Worm (Caenorhabditis elegans): ENCODE results near the gene mcm-5.
A peak's percentile ranks its signal among the peaks of the same experiment; 100 is the strongest.

The mcm-5 gene

DNA sequence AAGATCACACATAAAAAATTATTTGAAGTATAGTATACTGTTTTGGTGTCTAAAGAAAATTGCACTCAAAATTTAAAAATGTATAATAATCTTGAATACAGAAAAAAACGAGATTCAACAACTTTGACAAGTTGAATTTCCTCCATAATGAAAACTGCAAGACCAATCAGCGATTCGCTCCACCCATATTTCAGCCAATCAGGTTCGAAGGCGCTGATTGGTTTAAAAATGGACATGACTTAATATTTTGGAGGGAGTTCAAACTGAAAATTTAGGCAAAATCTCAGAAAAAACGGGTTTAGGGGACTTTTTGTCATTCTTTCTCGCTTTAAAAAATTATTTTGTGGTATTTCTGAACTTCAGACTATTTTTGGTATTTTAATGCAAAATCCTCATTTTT is 15.4 kb downstream of the mcm-5 start:
- TF ChIP-seq sup-37 (GFP tag; optimal IDR thresholded peaks at IDR 0.05) (no peak), xbp-1 (tag; optimal IDR thresholded peaks at IDR 0.05) (peak; percentile 47), grh-1 (GFP tag; IDR thresholded peaks at IDR 0.05) (no peak), swsn-7 (tag; optimal IDR thresholded peaks at IDR 0.05) (no peak), C04F5.9 (tag; optimal IDR thresholded peaks at IDR 0.05) (no peak), ceh-90 (tag; optimal IDR thresholded peaks at IDR 0.05) (no peak), dpl-1 (GFP tag; optimal IDR thresholded peaks at IDR 0.05) (peak; percentile 14 to 55 (median 50)), nhr-85 (tag) (peak; percentile 31), lsy-2 (tag; optimal IDR thresholded peaks at IDR 0.05) (peak in 1 of 2 experiments; percentile 14), efl-1 (optimal IDR thresholded peaks at IDR 0.05) (peak in 1 of 2 experiments; percentile 38), efl-1 (GFP tag; optimal IDR thresholded peaks at IDR 0.05 in 1 of 2) (peak; percentile 54 to 96)

ce11 chrIII:4274524-4274923 is 16.5 kb downstream of the mcm-5 start:
- TF ChIP-seq tlp-1 (tag; optimal IDR thresholded peaks at IDR 0.05): no peak
- no peak for TF ChIP-seq fos-1 (tag; optimal IDR thresholded peaks at IDR 0.05)
- no peak for TF ChIP-seq nhr-84 (tag; optimal IDR thresholded peaks at IDR 0.05)
- TF ChIP-seq efl-1 (optimal IDR thresholded peaks at IDR 0.05): no peak
- TF ChIP-seq efl-1 (GFP tag; optimal IDR thresholded peaks at IDR 0.05 in 1 of 2): peak in 1 of 2 experiments; percentile 49
- TF ChIP-seq hlh-17 (GFP tag; optimal IDR thresholded peaks at IDR 0.05; ENCODE audit: borderline replicate concordance): no peak
- no peak for TF ChIP-seq sptf-1 (tag; optimal IDR thresholded peaks at IDR 0.05)
- TF ChIP-seq lin-14 (GFP tag; optimal IDR thresholded peaks at IDR 0.05): peak; percentile 12
- TF ChIP-seq ceh-90 (tag; optimal IDR thresholded peaks at IDR 0.05): no peak

- no peak for TF ChIP-seq mep-1 (tag; optimal IDR thresholded peaks at IDR 0.05)
- no peak for TF ChIP-seq aha-1 (tag; optimal IDR thresholded peaks at IDR 0.05)
- TF ChIP-seq lsy-2 (tag; optimal IDR thresholded peaks at IDR 0.05): no peak
- TF ChIP-seq egl-13 (tag; optimal IDR thresholded peaks at IDR 0.05): no peak
- TF ChIP-seq fkh-8 (tag; optimal IDR thresholded peaks at IDR 0.05): no peak
- no peak for TF ChIP-seq ceh-8 (GFP tag; optimal IDR thresholded peaks at IDR 0.05)
- TF ChIP-seq swsn-7 (tag; optimal IDR thresholded peaks at IDR 0.05): no peak
- TF ChIP-seq jun-1 (tag; optimal IDR thresholded peaks at IDR 0.05): no peak
- no peak for TF ChIP-seq ama-1 (optimal IDR thresholded peaks at IDR 0.05)
- no peak for TF ChIP-seq sox-4 (tag; optimal IDR thresholded peaks at IDR 0.05)
- no peak for TF ChIP-seq unc-98 (GFP tag; IDR thresholded peaks at IDR 0.05)
- TF ChIP-seq skn-1 (tag; optimal IDR thresholded peaks at IDR 0.05): no peak
- TF ChIP-seq lin-15B (tag; optimal IDR thresholded peaks at IDR 0.05): no peak
Observed at ce11 chrIII:4272864-4273263, 18.2 kb downstream of the mcm-5 start.

DNA sequence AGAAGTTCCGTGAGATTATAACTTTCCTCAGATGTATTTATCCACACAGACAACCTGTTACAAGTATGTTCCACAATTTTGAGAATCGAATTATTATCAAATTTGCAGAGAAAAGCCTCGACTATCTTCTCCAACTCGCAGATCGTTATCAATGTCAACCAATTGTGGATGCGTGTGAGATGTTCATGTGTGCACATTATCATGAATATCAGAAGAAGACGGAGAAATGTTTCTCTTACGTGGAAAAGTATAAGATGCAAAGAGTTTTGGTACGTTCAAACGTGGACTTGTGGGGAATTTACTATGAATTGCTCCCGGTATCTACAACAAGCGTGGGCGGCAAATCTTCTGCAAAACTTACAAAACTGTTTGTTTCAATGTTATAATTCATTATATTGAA is 20.0 kb downstream of the mcm-5 start:
- no peak for TF ChIP-seq ets-5 (GFP tag; IDR thresholded peaks at IDR 0.05)
- TF ChIP-seq nhr-85 (tag): no peak
- TF ChIP-seq ceh-82 (tag; optimal IDR thresholded peaks at IDR 0.05): no peak
- no peak for TF ChIP-seq sptf-1 (tag; optimal IDR thresholded peaks at IDR 0.05)

ce11 chrIII:4269220-4269935 is 21.7 kb downstream of the mcm-5 start, which contains the start of the genes sftb-1 and R10E4.1:
TSS of gene sftb-1 (minus strand) at chrIII:4269270.
TSS of gene R10E4.1 (plus strand) at chrIII:4269743.
- peak in 1 of 2 experiments; percentile 64 for TF ChIP-seq mdl-1 (tag; optimal IDR thresholded peaks at IDR 0.05)
- peak; percentile 13 for TF ChIP-seq fkh-10 (GFP tag; optimal IDR thresholded peaks at IDR 0.05)
- no peak for TF ChIP-seq nhr-76 (tag; optimal IDR thresholded peaks at IDR 0.05)
- TF ChIP-seq pqm-1 (tag; optimal IDR thresholded peaks at IDR 0.05): no peak
- TF ChIP-seq swsn-7 (tag; optimal IDR thresholded peaks at IDR 0.05): peak; percentile 80
- TF ChIP-seq mep-1 (tag; optimal IDR thresholded peaks at IDR 0.05): peak; percentile 90
- TF ChIP-seq ceh-8 (GFP tag; optimal IDR thresholded peaks at IDR 0.05): peak; percentile 6
- TF ChIP-seq nhr-237 (tag; optimal IDR thresholded peaks at IDR 0.05): no peak
- TF ChIP-seq snpc-4 (tag; optimal IDR thresholded peaks at IDR 0.05): peak; percentile 58
- TF ChIP-seq ztf-11 (tag; optimal IDR thresholded peaks at IDR 0.05): peak in 1 of 2 experiments; percentile 62
- TF ChIP-seq lin-14 (GFP tag; optimal IDR thresholded peaks at IDR 0.05): peak; percentile 78
- TF ChIP-seq C16A3.4 (tag; optimal IDR thresholded peaks at IDR 0.05): peak; percentile 75
- peak; percentile 30 for TF ChIP-seq lin-15B (tag; optimal IDR thresholded peaks at IDR 0.05)
- peak; percentile 85 for TF ChIP-seq rnt-1 (tag; optimal IDR thresholded peaks at IDR 0.05)
- TF ChIP-seq hlh-17 (GFP tag; optimal IDR thresholded peaks at IDR 0.05; ENCODE audit: borderline replicate concordance): no peak
- no peak for TF ChIP-seq egl-27 (tag; optimal IDR thresholded peaks at IDR 0.05)
- peak; percentile 70 for TF ChIP-seq irx-1 (tag; optimal IDR thresholded peaks at IDR 0.05)
- no peak for TF ChIP-seq zip-4 (GFP tag; optimal IDR thresholded peaks at IDR 0.05)
- 0 out of 2 replicates have a peak, but pooled peaks have one; percentile 18 for TF ChIP-seq mab-9 (GFP tag; IDR thresholded peaks at IDR 0.05)
- peak; percentile 55 for TF ChIP-seq C04F5.9 (tag; optimal IDR thresholded peaks at IDR 0.05)
- peak in 2 of 6 experiments; percentile 29 to 49 for TF ChIP-seq elt-3 (tag; optimal IDR thresholded peaks at IDR 0.05)
